Worm (Caenorhabditis elegans): ENCODE results near the gene nlp-46.

Gene nlp-46

DNA sequence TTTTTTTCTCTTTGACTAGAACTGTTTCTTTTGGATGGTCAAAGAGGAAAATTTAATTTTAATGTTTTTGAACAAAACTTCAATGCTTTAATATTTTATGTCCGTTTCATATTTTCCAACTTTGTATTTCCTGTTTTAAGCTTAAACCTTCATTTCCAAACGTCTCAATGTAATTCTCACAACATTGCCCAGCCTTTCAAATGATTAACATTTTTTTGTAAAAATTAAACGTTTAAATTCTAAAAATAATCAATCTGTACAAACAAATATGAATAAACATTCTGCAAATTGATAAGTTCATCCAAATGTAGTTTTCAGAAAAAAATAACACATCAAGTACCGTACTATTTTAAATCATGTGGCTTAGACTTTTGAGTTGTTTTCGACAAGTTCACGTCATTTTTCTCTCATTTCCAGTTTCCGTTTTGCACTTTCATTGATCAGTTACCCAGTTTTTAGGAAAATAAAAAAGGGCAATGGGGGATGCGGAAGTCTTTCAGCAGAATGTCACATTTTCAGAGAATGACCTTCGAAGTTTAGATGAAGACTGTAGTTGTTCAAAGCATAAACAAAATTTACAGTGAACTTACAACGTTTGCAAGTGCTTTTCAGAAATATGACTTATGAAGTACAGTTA lies 36.7 kb upstream of the nlp-46 start:
- TF ChIP-seq B0336.3 (GFP tag; IDR thresholded peaks at IDR 0.05) = no peak
- TF ChIP-seq F55B11.4 (tag; optimal IDR thresholded peaks at IDR 0.05; ENCODE audit: borderline replicate concordance, insufficient read depth) = no peak
- TF ChIP-seq efl-1 (GFP tag; optimal IDR thresholded peaks at IDR 0.05) = no peak
- no peak for TF ChIP-seq attf-6 (GFP tag; IDR thresholded peaks at IDR 0.05)
- no peak for TF ChIP-seq hrde-1 (tag; optimal IDR thresholded peaks at IDR 0.05; ENCODE audit: borderline replicate concordance)
- no peak for TF ChIP-seq ceh-58 (GFP tag; IDR thresholded peaks at IDR 0.05)
- TF ChIP-seq xnd-1 (tag; optimal IDR thresholded peaks at IDR 0.05) = no peak
- TF ChIP-seq dox-1 (GFP tag; IDR thresholded peaks at IDR 0.05) = no peak
- no peak for TF ChIP-seq atf-7 (tag; optimal IDR thresholded peaks at IDR 0.05)
- TF ChIP-seq Y53G8AR.9 (GFP tag; conservative IDR thresholded peaks at IDR 0.05) = no peak
- no peak for TF ChIP-seq B0261.1 (tag; optimal IDR thresholded peaks at IDR 0.05)
- no peak for TF ChIP-seq pbrm-1 (GFP tag; IDR thresholded peaks at IDR 0.05)
- no peak for TF ChIP-seq nfya-2 (GFP tag; IDR thresholded peaks at IDR 0.05)
- TF ChIP-seq mcd-1 (GFP tag; IDR thresholded peaks at IDR 0.05) = no peak
- no peak for TF ChIP-seq egrh-3 (GFP tag; IDR thresholded peaks at IDR 0.05)
- no peak for TF ChIP-seq egl-44 (GFP tag; IDR thresholded peaks at IDR 0.05)
- TF ChIP-seq T26A5.8 (tag; optimal IDR thresholded peaks at IDR 0.05) = no peak
- TF ChIP-seq dpff-1 (tag; optimal IDR thresholded peaks at IDR 0.05) = no peak
- TF ChIP-seq gei-17 (GFP tag; optimal IDR thresholded peaks at IDR 0.05) = no peak

DNA sequence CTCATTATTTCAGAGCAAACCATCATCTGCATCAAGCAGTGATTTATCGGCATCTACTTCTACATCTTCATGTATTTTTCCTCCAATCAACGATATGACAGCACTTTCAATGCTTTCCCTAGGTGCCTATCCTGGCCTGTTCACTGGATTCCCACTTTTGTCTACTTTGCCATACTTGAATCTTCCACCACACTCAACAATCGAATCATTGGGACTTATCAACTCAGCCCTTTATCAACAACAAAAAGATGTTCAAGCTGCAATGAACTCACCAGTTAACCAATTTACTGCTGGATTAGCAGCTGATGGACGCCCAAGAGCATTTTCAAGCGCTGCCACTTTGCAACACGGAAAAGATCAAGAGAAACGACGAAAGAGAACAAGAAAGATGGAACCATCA lies 35.1 kb upstream of the nlp-46 start:
- no peak for TF ChIP-seq hlh-26 (GFP tag; conservative IDR thresholded peaks at IDR 0.05)
- no peak for TF ChIP-seq B0019.2 (GFP tag; conservative IDR thresholded peaks at IDR 0.05)
- no peak for TF ChIP-seq pha-4 (tag; optimal IDR thresholded peaks at IDR 0.05)
- no peak for TF ChIP-seq ztf-26 (tag; optimal IDR thresholded peaks at IDR 0.05)
- TF ChIP-seq Y95B8A.8 (GFP tag; IDR thresholded peaks at IDR 0.05) = no peak
- TF ChIP-seq rec-8 (tag; optimal IDR thresholded peaks at IDR 0.05) = no peak
- no peak for TF ChIP-seq zfh-2 (GFP tag; conservative IDR thresholded peaks at IDR 0.05)
- no peak for TF ChIP-seq ceh-79 (tag; optimal IDR thresholded peaks at IDR 0.05)
- no peak for TF ChIP-seq lsy-27 (tag; optimal IDR thresholded peaks at IDR 0.05; ENCODE audit: borderline replicate concordance, insufficient read depth)
- no peak for TF ChIP-seq ZK185.1 (tag; optimal IDR thresholded peaks at IDR 0.05; ENCODE audit: poor library complexity, severe bottlenecking)
- no peak for TF ChIP-seq rpc-1 (optimal IDR thresholded peaks at IDR 0.05)
- TF ChIP-seq rpc-1 (tag; optimal IDR thresholded peaks at IDR 0.05) = no peak
- TF ChIP-seq efl-1 (GFP tag; optimal IDR thresholded peaks at IDR 0.05) = no peak

DNA sequence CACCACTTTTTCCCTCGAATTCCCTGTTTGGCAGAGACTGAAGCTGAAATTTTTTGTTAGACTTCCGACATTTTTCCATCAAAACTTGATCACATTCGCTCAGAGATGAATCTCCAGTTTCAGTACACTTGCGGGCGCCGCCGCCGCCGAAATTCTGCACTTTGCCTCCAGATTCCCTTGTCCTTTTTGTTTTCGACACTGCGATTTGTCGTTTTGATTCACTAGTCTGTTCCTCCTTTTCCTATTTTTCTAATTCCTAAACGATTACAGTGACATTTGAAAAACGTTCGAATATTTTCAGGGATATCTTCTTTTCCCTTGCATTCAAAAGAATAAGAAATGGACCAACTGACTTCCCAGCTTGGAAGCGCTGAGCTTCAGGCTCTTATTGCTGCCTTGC lies 34.7 kb upstream of the nlp-46 start, which contains the start of gene F45D3.2:
Gene F45D3.2 (plus strand): TSS at position 301 of the 400 bp plus-strand sequence.
- TF ChIP-seq nfya-2 (GFP tag; IDR thresholded peaks at IDR 0.05) (no peak), attf-6 (GFP tag; IDR thresholded peaks at IDR 0.05) (no peak), him-1 (tag; optimal IDR thresholded peaks at IDR 0.05) (no peak), ekl-4 (GFP tag; IDR thresholded peaks at IDR 0.05) (no peak), B0261.1 (tag; optimal IDR thresholded peaks at IDR 0.05) (no peak), K11D2.4 (GFP tag; IDR thresholded peaks at IDR 0.05) (no peak)

DNA sequence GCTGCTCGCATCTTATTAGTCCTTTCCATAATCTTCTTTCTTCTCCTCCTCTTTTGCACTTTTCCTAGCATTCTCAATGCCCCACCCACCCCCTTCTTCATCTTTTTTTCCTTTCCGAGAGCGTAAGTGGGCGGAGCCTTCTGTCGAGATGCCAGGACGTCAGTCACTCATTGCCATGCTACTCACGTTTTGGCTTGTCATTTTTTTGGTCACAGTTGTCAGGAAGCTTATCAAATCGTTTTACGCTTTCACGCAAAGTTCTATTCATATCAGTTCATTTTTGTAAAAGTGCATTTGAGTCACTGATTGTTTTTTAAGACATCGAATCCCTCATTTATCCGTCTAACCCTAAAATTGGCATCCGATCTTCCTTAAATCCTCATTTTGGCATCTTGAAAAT lies 33.9 kb upstream of the nlp-46 start:
- TF ChIP-seq Y67H2A.10 (GFP tag; conservative IDR thresholded peaks at IDR 0.05) (no peak), nhr-80 (tag; optimal IDR thresholded peaks at IDR 0.05) (peak; percentile 23), ZK185.1 (tag; optimal IDR thresholded peaks at IDR 0.05; ENCODE audit: poor library complexity, severe bottlenecking) (peak; percentile 13)
